Worm (Caenorhabditis elegans) whole organism, midembryonic: Measurements from ENCODE around the gene ZK1098.3.

Experiments
- klf-2 ChIP-seq: fragments of 200-800 bp; sonication (Bioruptor generic); conservative IDR thresholded peaks from 2 replicates; pipeline ENCODE4 v1.3.6; 2022; ENCODE audit warnings: missing genetic modification reagents, missing genetic modification characterization, missing compliant biosample characterization
- tab-1 ChIP-seq: fragments of 200-800 bp; sonication (Bioruptor generic); IDR thresholded peaks from 2 replicates; pipeline ENCODE4 v1.3.6; 2022; ENCODE audit warnings: missing genetic modification characterization, missing compliant biosample characterization
- ztf-23 ChIP-seq: fragments of 200-800 bp; sonication (Bioruptor generic); IDR thresholded peaks from 2 replicates; pipeline ENCODE4 v1.3.6; 2022; ENCODE audit warnings: missing genetic modification reagents, missing genetic modification characterization, missing compliant biosample characterization
- ztf-29 ChIP-seq: fragments of 200-800 bp; sonication (Bioruptor generic); IDR thresholded peaks from 2 replicates; pipeline ENCODE4 v1.3.6; 2022; ENCODE audit warnings: missing genetic modification reagents, missing genetic modification characterization, missing compliant biosample characterization

ce11 chrIII:9563235-9563634 is 24.7 kb upstream of the ZK1098.3 start, which contains the start of gene C48B4.9:
- TF ChIP-seq tab-1 (GFP tag; lab: Robert Waterston, UW) = no peak
- no peak for TF ChIP-seq klf-2 (GFP tag; lab: Robert Waterston, UW)
- no peak for TF ChIP-seq ztf-23 (GFP tag; lab: Robert Waterston, UW)
- TF ChIP-seq ztf-29 (GFP tag; lab: Robert Waterston, UW) = no peak
